Fruit fly (Drosophila melanogaster) whole organism, embryonic: ENCODE results near the gene CG13670.
A peak's percentile ranks its signal among the peaks of the same experiment; 100 is the strongest.

Source experiments
- Bgb ChIP-seq: fragments of 200-800 bp; sonication (Bioruptor generic); IDR thresholded peaks from 2 replicates; pipeline ENCODE4 v1.3.6; 2022; ENCODE audit warnings: missing biosample characterization, missing genetic modification characterization; ENCODE audit not compliant: partially characterized antibody
- CG10431 ChIP-seq: fragments of 200-800 bp; sonication (Bioruptor generic); optimal IDR thresholded peaks from 3 replicates; lab custom pipeline; 2018; ENCODE audit warnings: missing biosample characterization, mild to moderate bottlenecking, missing genetic modification characterization
- CG12104 ChIP-seq: fragments of 200-800 bp; sonication (Bioruptor generic); optimal IDR thresholded peaks from 3 replicates; lab custom pipeline; 2016; ENCODE audit warnings: missing biosample characterization, missing genetic modification characterization
- CG13287 ChIP-seq: fragments of 200-800 bp; sonication (Bioruptor generic); IDR thresholded peaks from 2 replicates; pipeline ENCODE4 v1.3.6; 2022; ENCODE audit warnings: missing biosample characterization, missing genetic modification characterization; ENCODE audit not compliant: partially characterized antibody
- CG14441 ChIP-seq: fragments of 200-800 bp; sonication (Bioruptor generic); IDR thresholded peaks from 2 replicates; pipeline ENCODE4 v1.3.6; 2022; ENCODE audit warnings: missing biosample characterization, missing genetic modification characterization
- CG14965 ChIP-seq: fragments of 200-800 bp; sonication (Bioruptor generic); optimal IDR thresholded peaks from 2 replicates; lab custom pipeline; 2016; ENCODE audit warnings: missing biosample characterization, missing genetic modification characterization, borderline replicate concordance
- CG1529 ChIP-seq: fragments of 200-800 bp; sonication (Bioruptor generic); optimal IDR thresholded peaks from 3 replicates; lab custom pipeline; 2018; ENCODE audit warnings: missing biosample characterization, missing genetic modification characterization
- CG1792 ChIP-seq: fragments of 200-800 bp; sonication (Bioruptor generic); optimal IDR thresholded peaks from 2 replicates; lab custom pipeline; 2016; ENCODE audit warnings: missing biosample characterization, missing genetic modification characterization
- CG18599 ChIP-seq: fragments of 200-800 bp; sonication (Bioruptor generic); optimal IDR thresholded peaks from 3 replicates; lab custom pipeline; 2017; ENCODE audit warnings: missing biosample characterization, missing genetic modification characterization, mild to moderate bottlenecking, moderate library complexity, missing genetic modification reagents
- CG2875 ChIP-seq: fragments of 200-800 bp; sonication (Bioruptor generic); optimal IDR thresholded peaks from 2 replicates; lab custom pipeline; 2017; ENCODE audit warnings: missing biosample characterization, mild to moderate bottlenecking, missing genetic modification characterization, missing genetic modification reagents
- CG30403 ChIP-seq: fragments of 200-800 bp; sonication (Bioruptor generic); optimal IDR thresholded peaks from 3 replicates; lab custom pipeline; 2016; ENCODE audit warnings: missing biosample characterization, missing genetic modification characterization
- CG31388 ChIP-seq: fragments of 200-800 bp; sonication (Bioruptor generic); optimal IDR thresholded peaks from 2 replicates; lab custom pipeline; 2016; ENCODE audit warnings: missing biosample characterization, missing genetic modification characterization
- CG34376 ChIP-seq: fragments of 200-800 bp; sonication (Bioruptor generic); optimal IDR thresholded peaks from 2 replicates; lab custom pipeline; 2018; ENCODE audit warnings: missing biosample characterization, mild to moderate bottlenecking, missing genetic modification characterization
- CG3726 ChIP-seq: fragments of 200-800 bp; sonication (Bioruptor generic); IDR thresholded peaks from 3 replicates; pipeline ENCODE4, ENCODE4 v1.3.6; 2022; ENCODE audit warnings: missing biosample characterization, missing genetic modification characterization
- CG4282 ChIP-seq: fragments of 200-800 bp; sonication (Bioruptor generic); optimal IDR thresholded peaks from 2 replicates; lab custom pipeline; 2016; ENCODE audit warnings: missing biosample characterization, missing genetic modification characterization
- CG4707 ChIP-seq: fragments of 200-800 bp; sonication (Bioruptor generic); optimal IDR thresholded peaks from 2 replicates; lab custom pipeline; 2018; ENCODE audit warnings: missing biosample characterization, mild to moderate bottlenecking, missing genetic modification characterization, moderate library complexity
- CG5180 ChIP-seq: fragments of 200-800 bp; sonication (Bioruptor generic); optimal IDR thresholded peaks from 3 replicates; lab custom pipeline; 2017; ENCODE audit warnings: missing biosample characterization, missing genetic modification characterization, mild to moderate bottlenecking, moderate library complexity, missing genetic modification reagents
- CG6272 ChIP-seq: fragments of 200-800 bp; sonication (Bioruptor generic); IDR thresholded peaks from 2 replicates; pipeline ENCODE4 v1.3.6; 2022; ENCODE audit warnings: missing biosample characterization, missing genetic modification characterization
- CG6854 ChIP-seq: fragments of 200-800 bp; sonication (Bioruptor generic); optimal IDR thresholded peaks from 3 replicates; lab custom pipeline; 2017; ENCODE audit warnings: missing biosample characterization, mild to moderate bottlenecking, missing genetic modification characterization
- CG9876 ChIP-seq: fragments of 200-800 bp; sonication (Bioruptor generic); optimal IDR thresholded peaks from 2 replicates; lab custom pipeline; 2016; ENCODE audit warnings: missing biosample characterization, missing genetic modification characterization
- CTCF ChIP-seq: fragments of 200-800 bp; sonication (Bioruptor generic); optimal IDR thresholded peaks from 2 replicates; lab custom pipeline; 2017; ENCODE audit warnings: missing biosample characterization, mild to moderate bottlenecking, missing genetic modification characterization, moderate library complexity
- Dip2 ChIP-seq: fragments of 200-800 bp; sonication (Bioruptor generic); IDR thresholded peaks from 2 replicates; pipeline ENCODE4 v1.3.6; 2022; ENCODE audit warnings: missing biosample characterization, missing genetic modification characterization
- Kr ChIP-seq: fragments of 200-800 bp; sonication (Bioruptor generic); optimal IDR thresholded peaks from 2 replicates; lab custom pipeline; 2017; ENCODE audit warnings: missing biosample characterization, mild to moderate bottlenecking, missing genetic modification characterization
- Lim3 ChIP-seq: fragments of 200-800 bp; sonication (Bioruptor generic); IDR thresholded peaks from 2 replicates; pipeline ENCODE4 v1.3.6; 2022; ENCODE audit warnings: missing biosample characterization, missing genetic modification characterization
- NC2β ChIP-seq: fragments of 200-800 bp; sonication (Bioruptor generic); optimal IDR thresholded peaks from 2 replicates; lab custom pipeline; 2016; ENCODE audit warnings: missing biosample characterization, missing genetic modification characterization
- Oaz ChIP-seq: fragments of 200-800 bp; sonication (Bioruptor generic); IDR thresholded peaks from 2 replicates; pipeline ENCODE4 v1.3.6; 2022; ENCODE audit warnings: missing biosample characterization, missing genetic modification characterization
- Opbp ChIP-seq: fragments of 200-800 bp; sonication (Bioruptor generic); IDR thresholded peaks from 3 replicates; pipeline ENCODE4 v1.3.6; 2022; ENCODE audit warnings: missing biosample characterization, missing genetic modification characterization; ENCODE audit not compliant: partially characterized antibody
- Rx ChIP-seq: fragments of 200-800 bp; sonication (Bioruptor generic); IDR thresholded peaks from 2 replicates; pipeline ENCODE4 v1.3.6; 2022; ENCODE audit warnings: missing biosample characterization, missing genetic modification characterization
- Six4 ChIP-seq: fragments of 200-800 bp; sonication (Bioruptor generic); optimal IDR thresholded peaks from 2 replicates; lab custom pipeline; 2016; ENCODE audit warnings: missing biosample characterization, missing genetic modification characterization
- TFAM ChIP-seq: fragments of 200-800 bp; sonication (Bioruptor generic); optimal IDR thresholded peaks from 2 replicates; lab custom pipeline; 2017; ENCODE audit warnings: missing biosample characterization, missing genetic modification characterization, inconsistent platforms
- abd-A ChIP-seq: fragments of 200-800 bp; sonication (Bioruptor generic); optimal IDR thresholded peaks from 3 replicates; lab custom pipeline; 2019; ENCODE audit warnings: missing biosample characterization, mild to moderate bottlenecking, missing genetic modification characterization, moderate library complexity
- ara ChIP-seq: fragments of 200-800 bp; sonication (Bioruptor generic); IDR thresholded peaks from 2 replicates; pipeline ENCODE4 v1.3.6; 2022; ENCODE audit warnings: missing biosample characterization, missing genetic modification characterization
- bowl ChIP-seq: fragments of 200-800 bp; sonication (Bioruptor generic); IDR thresholded peaks from 2 replicates; pipeline ENCODE4 v1.3.6; 2022; ENCODE audit warnings: missing biosample characterization, missing genetic modification characterization
- cad ChIP-seq: fragments of >200 bp; optimal IDR thresholded peaks from 2 replicates; lab custom pipeline; 2017; ENCODE audit warnings: missing biosample characterization, missing genetic modification characterization
- dan ChIP-seq: fragments of 200-800 bp; sonication (Bioruptor generic); IDR thresholded peaks from 2 replicates; pipeline ENCODE4 v1.3.6; 2022; ENCODE audit warnings: missing biosample characterization, missing genetic modification characterization
- fd96Cb ChIP-seq: fragments of 200-800 bp; sonication (Bioruptor generic); optimal IDR thresholded peaks from 2 replicates; lab custom pipeline; 2018; ENCODE audit warnings: missing biosample characterization, mild to moderate bottlenecking, missing genetic modification characterization, moderate library complexity
- her ChIP-seq: fragments of 200-800 bp; sonication (Bioruptor generic); optimal IDR thresholded peaks from 2 replicates; lab custom pipeline; 2016; ENCODE audit warnings: missing biosample characterization, missing genetic modification characterization
- lilli ChIP-seq: fragments of 200-800 bp; sonication (Bioruptor generic); optimal IDR thresholded peaks from 3 replicates; lab custom pipeline; 2016; ENCODE audit warnings: missing biosample characterization, missing genetic modification characterization
- p53 ChIP-seq: fragments of 200-800 bp; sonication (Bioruptor generic); optimal IDR thresholded peaks from 2 replicates; lab custom pipeline; 2016; ENCODE audit warnings: missing biosample characterization, missing genetic modification characterization
- pan ChIP-seq, 4 experiments: fragments of >200 bp in 3 of 4; fragments of 200-800 bp in 1 of 4; sonication (Bioruptor generic) in 1 of 4; optimal IDR thresholded peaks in 3 of 4; IDR thresholded peaks in 1 of 4; 2 replicates each; pipeline versions ENCODE4 v1.3.6 to Lab custom; 2017 to 2022; ENCODE audit warnings: missing biosample characterization in 2 of 4, missing genetic modification characterization in 2 of 4, mixed read lengths in 1 of 4
- pzg ChIP-seq: fragments of 200-800 bp; sonication (Bioruptor generic); optimal IDR thresholded peaks from 3 replicates; lab custom pipeline; 2018; ENCODE audit warnings: missing biosample characterization, mild to moderate bottlenecking, missing genetic modification characterization, moderate library complexity
- row ChIP-seq: fragments of 200-800 bp; sonication (Bioruptor generic); IDR thresholded peaks from 3 replicates; pipeline ENCODE4 v1.3.6; 2022; ENCODE audit warnings: missing biosample characterization, missing genetic modification characterization
- run ChIP-seq: fragments of 200-800 bp; sonication (Bioruptor generic); optimal IDR thresholded peaks from 3 replicates; lab custom pipeline; 2018; ENCODE audit warnings: missing biosample characterization, mild to moderate bottlenecking, missing genetic modification characterization
- sima ChIP-seq: fragments of 200-800 bp; sonication (Bioruptor generic); optimal IDR thresholded peaks from 2 replicates; lab custom pipeline; 2016; ENCODE audit warnings: missing biosample characterization, missing genetic modification characterization
- tll ChIP-seq, 2 experiments: fragments of 200-800 bp in 1 of 2; fragments of >200 bp in 1 of 2; sonication (Bioruptor generic) in 1 of 2; optimal IDR thresholded peaks; 2 replicates each; lab custom pipeline; 2017 to 2019; ENCODE audit warnings: missing biosample characterization in 2 of 2, missing genetic modification characterization in 2 of 2, mild to moderate bottlenecking in 1 of 2, moderate library complexity in 1 of 2
- unc-4 ChIP-seq: fragments of 200-800 bp; sonication (Bioruptor generic); IDR thresholded peaks from 2 replicates; pipeline ENCODE4 v1.3.6; 2022; ENCODE audit warnings: missing biosample characterization, missing genetic modification characterization; ENCODE audit not compliant: partially characterized antibody
- vvl ChIP-seq: fragments of 200-800 bp; sonication (Bioruptor generic); IDR thresholded peaks from 2 replicates; pipeline ENCODE4 v1.3.6; 2022; ENCODE audit warnings: missing biosample characterization, missing genetic modification characterization
- zen ChIP-seq: fragments of 200-800 bp; sonication (Bioruptor generic); optimal IDR thresholded peaks from 3 replicates; lab custom pipeline; 2018; ENCODE audit warnings: missing biosample characterization, mild to moderate bottlenecking, missing genetic modification characterization, moderate library complexity
- zfh2 ChIP-seq: fragments of 200-800 bp; sonication (Bioruptor generic); optimal IDR thresholded peaks from 2 replicates; lab custom pipeline; 2016; ENCODE audit warnings: missing biosample characterization, missing genetic modification characterization

Gene CG13670

DNA sequence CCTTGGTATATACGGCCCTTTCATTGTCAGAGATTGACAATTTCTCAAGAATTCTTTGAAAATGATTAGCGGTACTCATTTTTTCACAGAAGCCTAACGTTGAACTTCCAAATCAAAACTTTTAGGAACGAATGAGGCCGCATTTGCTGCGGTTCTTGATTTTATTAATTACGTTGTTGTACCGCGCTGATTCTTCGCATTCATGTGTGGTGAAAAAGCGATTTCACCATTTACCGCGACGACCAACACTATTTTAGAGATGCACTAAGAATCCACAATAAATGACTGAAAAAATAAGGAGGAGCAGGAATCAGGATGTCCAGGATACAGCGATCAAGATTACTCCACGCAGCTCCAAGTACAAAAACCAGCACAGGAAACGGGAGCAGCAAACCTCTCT, 16.7 kb upstream of the CG13670 start, which contains the start of the genes CG7194 and Sbp2 (continued):
- TF ChIP-seq pzg (peak; percentile 28), Oaz (GFP tag; lab: Robert Waterston, UW) (no peak), vvl (GFP tag; lab: Robert Waterston, UW) (no peak), pan (optimal IDR thresholded peaks at IDR 0.05; lab: Kevin White, UChicago) (no peak), pan (GFP tag; optimal IDR thresholded peaks at IDR 0.05 in 1 of 2, IDR thresholded peaks at IDR 0.05 in 1 of 2) (peak in 1 of 2 experiments; percentile 15), CG9876 (GFP tag; lab: Kevin White, UChicago) (no peak), CG5180 (GFP tag; lab: Kevin White, UChicago) (no peak), CG18599 (no peak), cad (GFP tag; lab: Kevin White, UChicago) (no peak), CG30403 (GFP tag; lab: Kevin White, UChicago) (no peak)

DNA sequence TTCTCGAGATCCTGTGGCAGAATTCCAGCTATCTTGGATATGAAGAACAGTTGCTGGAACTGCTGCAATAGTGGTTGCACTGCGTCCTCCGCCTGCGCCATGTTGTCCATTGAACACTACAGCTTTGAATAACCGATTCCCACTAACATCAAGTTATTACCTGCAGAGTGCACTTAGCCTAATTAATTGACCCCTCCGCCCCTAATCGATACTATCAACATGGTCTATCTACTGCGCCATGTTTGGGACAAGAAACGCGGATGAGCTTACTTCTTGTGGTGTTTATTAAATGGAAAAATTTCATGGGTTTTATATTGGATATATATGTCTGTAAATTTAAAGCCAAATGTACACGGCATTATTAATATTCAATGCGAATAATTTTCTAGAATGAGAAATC, 13.7 kb upstream of the CG13670 start, which contains the start of gene Gr66a:
Gene Gr66a (minus strand): TSS at position 101 of the 400 bp plus-strand sequence.
- TF ChIP-seq CG10431 (GFP tag; lab: Kevin White, UChicago) (no peak), CG1792 (GFP tag; lab: Kevin White, UChicago) (no peak), CG3726 (no peak), CG6272 (no peak), fd96Cb (tag; lab: Kevin White, UChicago) (no peak), CTCF (no peak), zen (tag; lab: Kevin White, UChicago) (no peak), CG30403 (GFP tag; lab: Kevin White, UChicago) (no peak), CG4707 (GFP tag; lab: Kevin White, UChicago) (no peak), CG2875 (GFP tag; lab: Kevin White, UChicago) (no peak), Lim3 (GFP tag; lab: Robert Waterston, UW) (no peak), CG14965 (no peak), Kr (GFP tag; lab: Kevin White, UChicago) (no peak), sima (GFP tag; lab: Kevin White, UChicago) (no peak), CG1529 (GFP tag; lab: Kevin White, UChicago) (no peak), Opbp (GFP tag; lab: Robert Waterston, UW) (no peak)

DNA sequence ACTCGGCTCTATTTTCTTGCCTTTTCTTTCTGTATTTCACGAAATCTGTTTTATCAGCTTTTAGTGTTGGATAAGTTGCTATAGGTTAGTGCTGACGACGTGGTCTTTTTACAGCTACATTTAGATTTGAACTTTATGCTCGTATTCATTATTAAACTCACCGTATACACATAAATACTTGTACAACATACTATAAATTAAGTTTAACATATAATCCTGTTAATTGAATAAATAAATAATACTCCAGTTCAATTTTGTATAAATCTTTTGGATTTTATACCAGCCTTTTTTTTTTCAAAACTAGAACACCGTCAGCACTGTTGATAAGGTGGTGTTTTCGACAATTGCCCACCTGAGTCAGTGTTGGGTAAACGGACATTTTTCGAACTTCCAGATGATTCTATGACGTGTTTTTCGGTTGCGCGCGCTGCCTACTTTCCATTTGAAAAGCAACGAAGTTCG, 11.6 kb upstream of the CG13670 start, which contains the start of gene BI-1:
Gene BI-1 (minus strand): TSS at position 51 of the 462 bp plus-strand sequence.
- TF ChIP-seq CG31388 (GFP tag; lab: Kevin White, UChicago), result no peak
- TF ChIP-seq CG12104 (GFP tag; lab: Kevin White, UChicago), result peak; percentile 75
- peak; percentile 14 for TF ChIP-seq her (GFP tag; lab: Kevin White, UChicago)
- no peak for TF ChIP-seq p53 (GFP tag; lab: Kevin White, UChicago)
- no peak for TF ChIP-seq unc-4 (GFP tag; lab: Robert Waterston, UW)
- TF ChIP-seq CG6854, result no peak
- no peak for TF ChIP-seq Bgb
- peak; percentile 82 for TF ChIP-seq CG34376 (GFP tag; lab: Kevin White, UChicago)
- TF ChIP-seq bowl, result no peak
- peak; percentile 94 for TF ChIP-seq row (GFP tag; lab: Robert Waterston, UW)
- no peak for TF ChIP-seq TFAM (GFP tag; lab: Kevin White, UChicago)
- no peak for TF ChIP-seq tll (GFP tag; optimal IDR thresholded peaks at IDR 0.05; lab: Kevin White, UChicago)
- TF ChIP-seq dan (GFP tag; lab: Robert Waterston, UW), result no peak
- no peak for TF ChIP-seq NC2β (GFP tag; lab: Kevin White, UChicago)
- TF ChIP-seq ara (GFP tag; lab: Robert Waterston, UW), result no peak
- no peak for TF ChIP-seq Six4 (GFP tag; lab: Kevin White, UChicago)
- no peak for TF ChIP-seq run (tag; lab: Kevin White, UChicago)
- TF ChIP-seq lilli (GFP tag; lab: Kevin White, UChicago), result peak; percentile 59
- TF ChIP-seq zfh2 (GFP tag; lab: Kevin White, UChicago), result peak; percentile 78
- no peak for TF ChIP-seq Oaz (GFP tag; lab: Robert Waterston, UW)
- no peak for TF ChIP-seq CG14441 (GFP tag; lab: Robert Waterston, UW)
- TF ChIP-seq CG13287, result no peak
- 0 out of 2 replicates have a peak, but pooled peaks have one; percentile 3 for TF ChIP-seq Rx (GFP tag; lab: Robert Waterston, UW)
- TF ChIP-seq abd-A (tag; lab: Kevin White, UChicago), result no peak
- no peak for TF ChIP-seq CG4282 (GFP tag; lab: Kevin White, UChicago)
- no peak for TF ChIP-seq Dip2 (GFP tag; lab: Robert Waterston, UW)
